Worm (Caenorhabditis elegans) whole organism, L3 larva: ENCODE measurements around the gene Y37H2A.13.
A peak's percentile ranks its signal among the peaks of the same experiment; 100 is the strongest.

Source experiments
- R02D3.7 ChIP-seq: fragments of 150-350 bp; optimal IDR thresholded peaks from 2 replicates; lab custom pipeline; 2014; ENCODE audit warnings: missing biosample characterization, missing genetic modification characterization
- ZK546.5 ChIP-seq: sonication (generic microtip); optimal IDR thresholded peaks from 2 replicates; lab custom pipeline; 2017; ENCODE audit warnings: missing biosample characterization, missing genetic modification characterization
- aly-2 ChIP-seq: fragments of 150-350 bp; optimal IDR thresholded peaks from 2 replicates; lab custom pipeline; 2014; ENCODE audit warnings: missing biosample characterization, missing genetic modification characterization
- ama-1 ChIP-seq: fragments of 150-350 bp; optimal IDR thresholded peaks from 2 replicates; lab custom pipeline; 2018
- ceh-16 ChIP-seq: sonication (generic microtip); optimal IDR thresholded peaks from 2 replicates; lab custom pipeline; 2017; ENCODE audit warnings: missing biosample characterization, missing genetic modification characterization
- ceh-28 ChIP-seq: fragments of 150-350 bp; optimal IDR thresholded peaks from 2 replicates; lab custom pipeline; 2014; ENCODE audit warnings: missing biosample characterization, missing genetic modification reagents, missing genetic modification characterization
- ceh-82 ChIP-seq: fragments of 150-350 bp; optimal IDR thresholded peaks from 2 replicates; lab custom pipeline; 2014; ENCODE audit warnings: missing biosample characterization, missing genetic modification characterization
- ceh-9 ChIP-seq: sonication (generic microtip); optimal IDR thresholded peaks from 2 replicates; lab custom pipeline; 2018; ENCODE audit warnings: missing biosample characterization, missing genetic modification characterization
- daf-12 ChIP-seq: fragments of 150-350 bp; optimal IDR thresholded peaks from 2 replicates; lab custom pipeline; 2014; ENCODE audit warnings: missing biosample characterization, missing genetic modification reagents, missing genetic modification characterization
- egl-27 ChIP-seq: sonication (generic microtip); optimal IDR thresholded peaks from 4 replicates; lab custom pipeline; 2017; ENCODE audit warnings: missing biosample characterization, missing genetic modification reagents, missing genetic modification characterization
- egl-5 ChIP-seq: fragments of 150-350 bp; optimal IDR thresholded peaks from 2 replicates; lab custom pipeline; 2017; ENCODE audit warnings: missing biosample characterization, missing genetic modification reagents, missing genetic modification characterization, inconsistent platforms
- elt-1 ChIP-seq: fragments of 150-350 bp; optimal IDR thresholded peaks from 2 replicates; lab custom pipeline; 2014; ENCODE audit warnings: missing biosample characterization, missing genetic modification characterization
- elt-2 ChIP-seq: sonication (generic microtip); optimal IDR thresholded peaks from 2 replicates; lab custom pipeline; 2016; ENCODE audit warnings: missing genetic modification reagents, mild to moderate bottlenecking, missing genetic modification characterization, missing compliant biosample characterization
- eor-1 ChIP-seq, 2 experiments: fragments of 150-350 bp; optimal IDR thresholded peaks; 2 replicates each; lab custom pipeline; 2014 to 2018; ENCODE audit warnings: missing biosample characterization in 2 of 2, missing genetic modification characterization in 2 of 2
- fkh-10 ChIP-seq: sonication (generic microtip); optimal IDR thresholded peaks from 2 replicates; lab custom pipeline; 2017; ENCODE audit warnings: missing biosample characterization, missing genetic modification reagents, missing genetic modification characterization
- fkh-2 ChIP-seq: fragments of 150-350 bp; optimal IDR thresholded peaks from 2 replicates; lab custom pipeline; 2014; ENCODE audit warnings: missing biosample characterization, missing genetic modification reagents, missing genetic modification characterization
- fos-1 ChIP-seq: fragments of 150-350 bp; optimal IDR thresholded peaks from 2 replicates; lab custom pipeline; 2014; ENCODE audit warnings: missing biosample characterization, missing genetic modification characterization
- hmg-11 ChIP-seq: sonication (generic microtip); optimal IDR thresholded peaks from 2 replicates; lab custom pipeline; 2016; ENCODE audit warnings: missing genetic modification characterization, missing compliant biosample characterization
- lin-15B ChIP-seq: fragments of 150-350 bp; optimal IDR thresholded peaks from 2 replicates; lab custom pipeline; 2014; ENCODE audit warnings: missing biosample characterization, missing genetic modification characterization
- lin-39 ChIP-seq: fragments of 150-350 bp; optimal IDR thresholded peaks from 2 replicates; lab custom pipeline; 2018; ENCODE audit warnings: missing biosample characterization, missing genetic modification reagents, missing genetic modification characterization
- lsy-12 ChIP-seq: sonication (generic microtip); optimal IDR thresholded peaks from 2 replicates; lab custom pipeline; 2016; ENCODE audit warnings: mild to moderate bottlenecking, missing genetic modification characterization, missing compliant biosample characterization
- mdl-1 ChIP-seq: fragments of 150-350 bp; optimal IDR thresholded peaks from 2 replicates; lab custom pipeline; 2014; ENCODE audit warnings: missing biosample characterization, missing genetic modification characterization
- mml-1 ChIP-seq: fragments of 150-350 bp; sonication (generic microtip); optimal IDR thresholded peaks from 3 replicates; lab custom pipeline; 2014; ENCODE audit warnings: missing biosample characterization, missing genetic modification characterization
- nfya-1 ChIP-seq: sonication (generic microtip); optimal IDR thresholded peaks from 2 replicates; lab custom pipeline; 2017; ENCODE audit warnings: missing genetic modification characterization, mild to moderate bottlenecking, missing compliant biosample characterization, antibody characterized with exemption, moderate library complexity; ENCODE audit not compliant: insufficient read depth
- nhr-12 ChIP-seq: fragments of 150-350 bp; optimal IDR thresholded peaks from 2 replicates; lab custom pipeline; 2014; ENCODE audit warnings: missing biosample characterization, missing genetic modification characterization
- nhr-23 ChIP-seq: fragments of 150-350 bp; optimal IDR thresholded peaks from 2 replicates; lab custom pipeline; 2014; ENCODE audit warnings: missing biosample characterization, missing genetic modification reagents, missing genetic modification characterization
- nhr-237 ChIP-seq: fragments of 150-350 bp; optimal IDR thresholded peaks from 2 replicates; lab custom pipeline; 2014; ENCODE audit warnings: missing biosample characterization, missing genetic modification characterization
- nhr-25 ChIP-seq: sonication (generic microtip); optimal IDR thresholded peaks from 2 replicates; lab custom pipeline; 2017; ENCODE audit warnings: missing biosample characterization, missing genetic modification characterization
- nhr-28 ChIP-seq: fragments of 150-350 bp; optimal IDR thresholded peaks from 2 replicates; lab custom pipeline; 2014; ENCODE audit warnings: missing biosample characterization, missing genetic modification characterization
- nhr-43 ChIP-seq: sonication (generic microtip); optimal IDR thresholded peaks from 2 replicates; lab custom pipeline; 2016; ENCODE audit warnings: mild to moderate bottlenecking, missing genetic modification characterization, missing compliant biosample characterization; ENCODE audit not compliant: poor library complexity, severe bottlenecking
- nhr-67 ChIP-seq: fragments of 150-350 bp; optimal IDR thresholded peaks from 2 replicates; lab custom pipeline; 2014; ENCODE audit warnings: missing biosample characterization, missing genetic modification characterization
- nhr-76 ChIP-seq: fragments of 150-350 bp; sonication (generic microtip); optimal IDR thresholded peaks from 5 replicates; lab custom pipeline; 2014; ENCODE audit warnings: missing biosample characterization, missing genetic modification characterization
- nhr-77 ChIP-seq: fragments of 150-350 bp; optimal IDR thresholded peaks from 2 replicates; lab custom pipeline; 2014; ENCODE audit warnings: missing biosample characterization, missing genetic modification characterization
- pha-4 ChIP-seq: fragments of 150-350 bp; optimal IDR thresholded peaks from 2 replicates; lab custom pipeline; 2014; ENCODE audit warnings: missing biosample characterization, missing genetic modification reagents, missing genetic modification characterization
- pqm-1 ChIP-seq: fragments of 150-350 bp; optimal IDR thresholded peaks from 2 replicates; lab custom pipeline; 2017; ENCODE audit warnings: missing biosample characterization, missing genetic modification characterization, inconsistent platforms
- sea-2 ChIP-seq: fragments of 150-350 bp; sonication (generic microtip); optimal IDR thresholded peaks from 4 replicates; lab custom pipeline; 2014; ENCODE audit warnings: missing biosample characterization, missing genetic modification reagents, missing genetic modification characterization
- skn-1 ChIP-seq: fragments of 150-350 bp; optimal IDR thresholded peaks from 2 replicates; lab custom pipeline; 2014; ENCODE audit warnings: missing biosample characterization, missing genetic modification characterization
- snpc-4 ChIP-seq: fragments of 150-350 bp; optimal IDR thresholded peaks from 2 replicates; lab custom pipeline; 2014; ENCODE audit warnings: missing biosample characterization, missing genetic modification characterization
- tbx-2 ChIP-seq: sonication (generic microtip); optimal IDR thresholded peaks from 2 replicates; lab custom pipeline; 2016; ENCODE audit warnings: mild to moderate bottlenecking, missing genetic modification characterization, missing compliant biosample characterization
- unc-39 ChIP-seq: sonication (generic microtip); optimal IDR thresholded peaks from 4 replicates; lab custom pipeline; 2017; ENCODE audit warnings: missing biosample characterization, missing genetic modification characterization
- unc-62 ChIP-seq: fragments of 150-350 bp; sonication (generic microtip); optimal IDR thresholded peaks from 4 replicates; lab custom pipeline; 2014; ENCODE audit warnings: missing biosample characterization, missing genetic modification reagents, missing genetic modification characterization
- zag-1 ChIP-seq: fragments of 150-350 bp; optimal IDR thresholded peaks from 2 replicates; lab custom pipeline; 2014; ENCODE audit warnings: missing biosample characterization, missing genetic modification characterization
- ztf-11 ChIP-seq: fragments of 150-350 bp; optimal IDR thresholded peaks from 2 replicates; lab custom pipeline; 2014; ENCODE audit warnings: missing biosample characterization, missing genetic modification characterization
- ztf-4 ChIP-seq: fragments of 150-350 bp; optimal IDR thresholded peaks from 2 replicates; lab custom pipeline; 2014; ENCODE audit warnings: missing biosample characterization, missing genetic modification characterization

The Y37H2A.13 gene

ce11 chrV:18144442-18144841, 1.8 kb downstream of the Y37H2A.13 start:
- TF ChIP-seq nhr-25 (tag; lab: Kevin White, UChicago) (no peak), ceh-28 (tag; lab: Kevin White, UChicago) (no peak), nhr-23 (tag; lab: Kevin White, UChicago) (no peak), fkh-2 (no peak), nhr-237 (tag; lab: Kevin White, UChicago) (no peak)
- TF ChIP-seq, all 47 proteins: peak for 0

- TF ChIP-seq nhr-12 (no peak), tbx-2 (no peak), ceh-9 (no peak), fos-1 (tag; lab: Kevin White, UChicago) (no peak), aly-2 (no peak), elt-1 (tag; lab: Kevin White, UChicago) (no peak), mdl-1 (tag; lab: Kevin White, UChicago) (no peak), eor-1 (tag; optimal IDR thresholded peaks at IDR 0.05; lab: Kevin White, UChicago) (no peak), unc-62 (GFP tag; lab: Kevin White, UChicago) (no peak), nhr-43 (tag; lab: Kevin White, UChicago) (no peak), ztf-11 (no peak), ceh-16 (no peak), fkh-10 (GFP tag; lab: Kevin White, UChicago) (no peak), nhr-28 (tag; lab: Kevin White, UChicago) (no peak), ama-1 (lab: Kevin White, UChicago) (no peak), ztf-4 (tag; lab: Kevin White, UChicago) (no peak), egl-5 (tag; lab: Kevin White, UChicago) (no peak)
Measured at ce11 chrV:18146077-18146476, 3.4 kb downstream of the Y37H2A.13 start, which contains the start of gene C14A6.3. TSS of gene C14A6.3 (plus strand) at chrV:18146377.

ce11 chrV:18157707-18158106, 15.1 kb downstream of the Y37H2A.13 start, which contains the start of gene clec-48:
TSS of gene clec-48 (plus strand) at chrV:18158026.
- TF ChIP-seq nhr-12 (no peak), skn-1 (tag; lab: Kevin White, UChicago) (no peak), elt-2 (peak; percentile 50), daf-12 (tag; lab: Kevin White, UChicago) (no peak), snpc-4 (no peak), pqm-1 (tag; lab: Kevin White, UChicago) (peak; percentile 66), zag-1 (tag; lab: Kevin White, UChicago) (no peak)

- no peak for TF ChIP-seq nhr-25 (tag; lab: Kevin White, UChicago)
- TF ChIP-seq R02D3.7 = no peak
- TF ChIP-seq ama-1 (lab: Kevin White, UChicago) = no peak
- TF ChIP-seq mml-1 (tag; lab: Kevin White, UChicago) = no peak
- no peak for TF ChIP-seq skn-1 (tag; lab: Kevin White, UChicago)
- no peak for TF ChIP-seq nhr-76
- TF ChIP-seq nhr-23 (tag; lab: Kevin White, UChicago) = no peak
- no peak for TF ChIP-seq lin-39 (tag; lab: Kevin White, UChicago)
- TF ChIP-seq unc-39 (tag; lab: Kevin White, UChicago) = no peak
- no peak for TF ChIP-seq lsy-12 (tag; lab: Kevin White, UChicago)
- TF ChIP-seq pha-4 (tag; lab: Kevin White, UChicago) = no peak
- TF ChIP-seq tbx-2 = no peak
- no peak for TF ChIP-seq fkh-10 (GFP tag; lab: Kevin White, UChicago)
- TF ChIP-seq elt-1 (tag; lab: Kevin White, UChicago) = no peak
- no peak for TF ChIP-seq nhr-12
- TF ChIP-seq nhr-67 (tag; lab: Kevin White, UChicago) = no peak
- no peak for TF ChIP-seq hmg-11 (tag; lab: Kevin White, UChicago)
- TF ChIP-seq lin-15B (tag; lab: Kevin White, UChicago) = no peak
Measured at ce11 chrV:18158172-18158571, 15.5 kb downstream of the Y37H2A.13 start.

ce11 chrV:18161228-18161627, 18.6 kb downstream of the Y37H2A.13 start, which contains the start of gene C14A6.13:
TSS of gene C14A6.13 (minus strand) at chrV:18161328.
- TF ChIP-seq egl-27 (tag; lab: Kevin White, UChicago) (no peak), elt-2 (no peak), lin-15B (tag; lab: Kevin White, UChicago) (no peak), ZK546.5 (no peak), unc-39 (tag; lab: Kevin White, UChicago) (no peak), pha-4 (tag; lab: Kevin White, UChicago) (no peak), nfya-1 (no peak), mml-1 (tag; lab: Kevin White, UChicago) (no peak), snpc-4 (no peak), eor-1 (tag; optimal IDR thresholded peaks at IDR 0.05; lab: Kevin White, UChicago) (no peak), ztf-4 (tag; lab: Kevin White, UChicago) (no peak), nhr-67 (tag; lab: Kevin White, UChicago) (no peak), ceh-82 (tag; lab: Kevin White, UChicago) (no peak), elt-1 (tag; lab: Kevin White, UChicago) (no peak), egl-5 (tag; lab: Kevin White, UChicago) (no peak), ceh-16 (no peak), nhr-28 (tag; lab: Kevin White, UChicago) (no peak), sea-2 (GFP tag; lab: Kevin White, UChicago) (no peak), nhr-77 (tag; lab: Kevin White, UChicago) (no peak), unc-62 (GFP tag; lab: Kevin White, UChicago) (no peak)
